Worm (Caenorhabditis elegans) whole organism, L2 larva: ENCODE results near the gene T18D3.1.

ENCODE experiments used
- C34F6.9 ChIP-seq: fragments of 150-350 bp; optimal IDR thresholded peaks from 2 replicates; lab custom pipeline; 2014; ENCODE audit warnings: missing biosample characterization, missing genetic modification characterization
- F13H6.1 ChIP-seq: sonication (generic microtip); optimal IDR thresholded peaks from 2 replicates; lab custom pipeline; 2016; ENCODE audit warnings: missing genetic modification characterization, missing compliant biosample characterization
- R02D3.7 ChIP-seq: fragments of 150-350 bp; optimal IDR thresholded peaks from 2 replicates; lab custom pipeline; 2014; ENCODE audit warnings: missing biosample characterization, missing genetic modification characterization
- Y55F3AM.14 ChIP-seq: fragments of 200-800 bp; sonication (Bioruptor generic); optimal IDR thresholded peaks from 2 replicates; lab custom pipeline; 2018; ENCODE audit warnings: mild to moderate bottlenecking, missing genetic modification characterization, missing compliant biosample characterization
- ZK546.5 ChIP-seq: sonication (generic microtip); optimal IDR thresholded peaks from 2 replicates; lab custom pipeline; 2017; ENCODE audit warnings: missing biosample characterization, missing genetic modification characterization
- alr-1 ChIP-seq: fragments of 150-350 bp; optimal IDR thresholded peaks from 2 replicates; lab custom pipeline; 2014; ENCODE audit warnings: missing biosample characterization, missing genetic modification characterization
- aly-2 ChIP-seq: fragments of 150-350 bp; optimal IDR thresholded peaks from 2 replicates; lab custom pipeline; 2014; ENCODE audit warnings: missing biosample characterization, missing genetic modification characterization
- ama-1 ChIP-seq: fragments of 150-350 bp; optimal IDR thresholded peaks from 2 replicates; lab custom pipeline; 2018; ENCODE audit warnings: inconsistent platforms
- blmp-1 ChIP-seq: sonication (generic microtip); optimal IDR thresholded peaks from 2 replicates; lab custom pipeline; 2017; ENCODE audit warnings: missing genetic modification characterization, mild to moderate bottlenecking, missing compliant biosample characterization, antibody characterized with exemption, moderate library complexity; ENCODE audit not compliant: insufficient read depth
- ceh-16 ChIP-seq: fragments of 150-350 bp; optimal IDR thresholded peaks from 2 replicates; lab custom pipeline; 2014; ENCODE audit warnings: missing biosample characterization, missing genetic modification characterization
- ceh-82 ChIP-seq: fragments of 150-350 bp; optimal IDR thresholded peaks from 2 replicates; lab custom pipeline; 2014; ENCODE audit warnings: missing biosample characterization, missing genetic modification characterization
- crh-2 ChIP-seq: sonication (generic microtip); optimal IDR thresholded peaks from 2 replicates; lab custom pipeline; 2017; ENCODE audit warnings: missing biosample characterization, missing genetic modification characterization
- dmd-4 ChIP-seq: sonication (generic microtip); optimal IDR thresholded peaks from 2 replicates; lab custom pipeline; 2017; ENCODE audit warnings: missing biosample characterization, missing genetic modification characterization
- egl-27 ChIP-seq: sonication (generic microtip); optimal IDR thresholded peaks from 3 replicates; lab custom pipeline; 2017; ENCODE audit warnings: missing biosample characterization, missing genetic modification reagents, missing genetic modification characterization
- elt-1 ChIP-seq: fragments of 150-350 bp; optimal IDR thresholded peaks from 2 replicates; lab custom pipeline; 2014; ENCODE audit warnings: missing biosample characterization, missing genetic modification characterization
- elt-3 ChIP-seq: sonication (generic microtip); optimal IDR thresholded peaks from 2 replicates; lab custom pipeline; 2017; ENCODE audit warnings: missing biosample characterization, missing genetic modification characterization
- fos-1 ChIP-seq: fragments of 150-350 bp; optimal IDR thresholded peaks from 2 replicates; lab custom pipeline; 2014; ENCODE audit warnings: missing biosample characterization, missing genetic modification characterization
- gmeb-1 ChIP-seq: fragments of 150-350 bp; optimal IDR thresholded peaks from 2 replicates; lab custom pipeline; 2014; ENCODE audit warnings: missing biosample characterization, missing genetic modification characterization
- lin-11 ChIP-seq: fragments of 150-350 bp; sonication (generic microtip); optimal IDR thresholded peaks from 2 replicates; lab custom pipeline; 2014; ENCODE audit warnings: missing biosample characterization, missing genetic modification characterization, inconsistent platforms, mixed read lengths
- lin-13 ChIP-seq: fragments of 150-350 bp; optimal IDR thresholded peaks from 2 replicates; lab custom pipeline; 2014; ENCODE audit warnings: missing biosample characterization, missing genetic modification reagents, missing genetic modification characterization
- lin-39 ChIP-seq: fragments of 150-350 bp; optimal IDR thresholded peaks from 2 replicates; lab custom pipeline; 2014; ENCODE audit warnings: missing biosample characterization, missing genetic modification reagents, missing genetic modification characterization
- lsy-2 ChIP-seq, 2 experiments: fragments of 150-350 bp in 1 of 2; sonication (generic microtip) in 1 of 2; optimal IDR thresholded peaks; 2 replicates each; lab custom pipeline; 2014 to 2017; ENCODE audit warnings: missing biosample characterization in 2 of 2, missing genetic modification characterization in 2 of 2
- mab-5 ChIP-seq: fragments of 150-350 bp; optimal IDR thresholded peaks from 2 replicates; lab custom pipeline; 2014; ENCODE audit warnings: missing biosample characterization, missing genetic modification characterization
- mbf-1 ChIP-seq: sonication (generic microtip); optimal IDR thresholded peaks from 2 replicates; lab custom pipeline; 2017; ENCODE audit warnings: missing biosample characterization, missing genetic modification characterization
- mdl-1 ChIP-seq, 2 experiments: fragments of 150-350 bp in 1 of 2; sonication (generic microtip) in 1 of 2; optimal IDR thresholded peaks; 2 replicates each; lab custom pipeline; 2017; ENCODE audit warnings: missing biosample characterization in 2 of 2, missing genetic modification characterization in 2 of 2
- nhr-10 ChIP-seq: sonication (generic microtip); optimal IDR thresholded peaks from 2 replicates; lab custom pipeline; 2017; ENCODE audit warnings: missing biosample characterization, missing genetic modification characterization
- nhr-11 ChIP-seq: fragments of 150-350 bp; optimal IDR thresholded peaks from 2 replicates; lab custom pipeline; 2014; ENCODE audit warnings: missing biosample characterization, missing genetic modification characterization
- nhr-12 ChIP-seq: fragments of 150-350 bp; optimal IDR thresholded peaks from 2 replicates; lab custom pipeline; 2014; ENCODE audit warnings: missing biosample characterization, missing genetic modification characterization
- nhr-129 ChIP-seq: fragments of 150-350 bp; optimal IDR thresholded peaks from 2 replicates; lab custom pipeline; 2014; ENCODE audit warnings: missing biosample characterization, missing genetic modification characterization
- nhr-21 ChIP-seq: fragments of 150-350 bp; optimal IDR thresholded peaks from 2 replicates; lab custom pipeline; 2014; ENCODE audit warnings: missing biosample characterization, missing genetic modification characterization
- nhr-23 ChIP-seq: fragments of 150-350 bp; optimal IDR thresholded peaks from 2 replicates; lab custom pipeline; 2014; ENCODE audit warnings: missing biosample characterization, missing genetic modification reagents, missing genetic modification characterization
- nhr-237 ChIP-seq: fragments of 150-350 bp; optimal IDR thresholded peaks from 2 replicates; lab custom pipeline; 2014; ENCODE audit warnings: missing biosample characterization, missing genetic modification characterization
- nhr-25 ChIP-seq: fragments of 150-350 bp; sonication (generic microtip); optimal IDR thresholded peaks from 3 replicates; lab custom pipeline; 2014; ENCODE audit warnings: missing biosample characterization, missing genetic modification characterization
- nhr-6 ChIP-seq: fragments of 150-350 bp; optimal IDR thresholded peaks from 2 replicates; lab custom pipeline; 2014; ENCODE audit warnings: missing biosample characterization, missing genetic modification characterization
- nhr-77 ChIP-seq: fragments of 150-350 bp; optimal IDR thresholded peaks from 2 replicates; lab custom pipeline; 2014; ENCODE audit warnings: missing biosample characterization, missing genetic modification characterization
- peb-1 ChIP-seq: fragments of 150-350 bp; optimal IDR thresholded peaks from 2 replicates; lab custom pipeline; 2014; ENCODE audit warnings: missing biosample characterization, missing genetic modification characterization
- sem-4 ChIP-seq: fragments of 150-350 bp; optimal IDR thresholded peaks from 2 replicates; lab custom pipeline; 2014; ENCODE audit warnings: missing biosample characterization, missing genetic modification reagents, missing genetic modification characterization
- skn-1 ChIP-seq: sonication (generic microtip); optimal IDR thresholded peaks from 2 replicates; lab custom pipeline; 2017; ENCODE audit warnings: missing biosample characterization, missing genetic modification characterization
- sma-3 ChIP-seq: sonication (generic microtip); optimal IDR thresholded peaks from 2 replicates; lab custom pipeline; 2016; ENCODE audit warnings: missing genetic modification reagents, missing genetic modification characterization, missing compliant biosample characterization
- sma-9 ChIP-seq, 2 experiments: fragments of 150-350 bp in 1 of 2; sonication (generic microtip) in 1 of 2; optimal IDR thresholded peaks; 2 replicates each; lab custom pipeline; 2014 to 2016; ENCODE audit warnings: missing genetic modification characterization in 2 of 2, mild to moderate bottlenecking in 1 of 2, missing biosample characterization in 1 of 2, missing compliant biosample characterization in 1 of 2, missing genetic modification reagents in 1 of 2, moderate library complexity in 1 of 2
- snpc-4 ChIP-seq: fragments of 150-350 bp; optimal IDR thresholded peaks from 2 replicates; lab custom pipeline; 2014; ENCODE audit warnings: missing biosample characterization, missing genetic modification characterization
- unc-39 ChIP-seq: fragments of 150-350 bp; optimal IDR thresholded peaks from 2 replicates; lab custom pipeline; 2014; ENCODE audit warnings: missing biosample characterization, missing genetic modification characterization
- unc-55 ChIP-seq: fragments of 150-350 bp; sonication (generic microtip); optimal IDR thresholded peaks from 3 replicates; lab custom pipeline; 2014; ENCODE audit warnings: missing biosample characterization, missing genetic modification reagents, missing genetic modification characterization
- unc-62 ChIP-seq: fragments of 150-350 bp; optimal IDR thresholded peaks from 2 replicates; lab custom pipeline; 2014; ENCODE audit warnings: missing biosample characterization, missing genetic modification reagents, missing genetic modification characterization
- zag-1 ChIP-seq: fragments of 150-350 bp; optimal IDR thresholded peaks from 2 replicates; lab custom pipeline; 2014; ENCODE audit warnings: missing biosample characterization, missing genetic modification characterization
- ztf-1 ChIP-seq: fragments of 200-800 bp; sonication (Bioruptor generic); conservative IDR thresholded peaks from 2 replicates; pipeline ENCODE4 v1.3.6; 2022; ENCODE audit warnings: missing genetic modification characterization, missing compliant biosample characterization
- ztf-11 ChIP-seq: sonication (generic microtip); optimal IDR thresholded peaks from 2 replicates; lab custom pipeline; 2017; ENCODE audit warnings: missing biosample characterization, missing genetic modification characterization
- ztf-4 ChIP-seq: fragments of 150-350 bp; optimal IDR thresholded peaks from 2 replicates; lab custom pipeline; 2014; ENCODE audit warnings: missing biosample characterization, missing genetic modification characterization

T18D3.1 gene

ce11 chrX:12480447-12480998, 26.0 kb downstream of the T18D3.1 start, which contains the start of gene atf-6:
TSS of gene atf-6 (plus strand) at chrX:12480948.
- TF ChIP-seq R02D3.7 (tag; lab: Kevin White, UChicago): no peak
- TF ChIP-seq ztf-1 (GFP tag; lab: Robert Waterston, UW): no peak
- no peak for TF ChIP-seq nhr-10 (tag; lab: Kevin White, UChicago)
- TF ChIP-seq nhr-25: no peak
- TF ChIP-seq lsy-2 (tag; optimal IDR thresholded peaks at IDR 0.05; lab: Kevin White, UChicago): peak in 1 of 2 experiments; percentile 77
- peak; percentile 61 for TF ChIP-seq lin-11 (tag; lab: Kevin White, UChicago)
- no peak for TF ChIP-seq alr-1
- peak; percentile 85 for TF ChIP-seq sma-9 (GFP tag; optimal IDR thresholded peaks at IDR 0.05; lab: Kevin White, UChicago)
- TF ChIP-seq sma-9 (tag; optimal IDR thresholded peaks at IDR 0.05; lab: Kevin White, UChicago): no peak
- TF ChIP-seq lin-13 (GFP tag; lab: Kevin White, UChicago): peak; percentile 85
- no peak for TF ChIP-seq unc-62 (GFP tag; lab: Kevin White, UChicago)
- TF ChIP-seq zag-1: peak; percentile 90
- no peak for TF ChIP-seq dmd-4
- TF ChIP-seq unc-39: no peak
- TF ChIP-seq ceh-16 (tag; lab: Kevin White, UChicago): peak; percentile 76
- peak; percentile 72 for TF ChIP-seq fos-1 (tag; lab: Kevin White, UChicago)
- no peak for TF ChIP-seq nhr-23 (tag; lab: Kevin White, UChicago)
- peak; percentile 52 for TF ChIP-seq ztf-4 (tag; lab: Kevin White, UChicago)
- peak; percentile 31 for TF ChIP-seq nhr-6 (tag; lab: Kevin White, UChicago)
- TF ChIP-seq nhr-12 (tag; lab: Kevin White, UChicago): no peak
- no peak for TF ChIP-seq ama-1
- peak; percentile 73 for TF ChIP-seq nhr-21 (tag; lab: Kevin White, UChicago)
- no peak for TF ChIP-seq nhr-77 (tag; lab: Kevin White, UChicago)
- peak; percentile 95 for TF ChIP-seq F13H6.1 (tag; lab: Kevin White, UChicago)
- TF ChIP-seq lin-39 (tag; lab: Kevin White, UChicago): no peak
- TF ChIP-seq unc-55 (GFP tag; lab: Kevin White, UChicago): peak; percentile 76
- TF ChIP-seq nhr-11 (tag; lab: Kevin White, UChicago): no peak
- TF ChIP-seq skn-1 (tag; lab: Kevin White, UChicago): no peak
- peak; percentile 84 for TF ChIP-seq crh-2
- TF ChIP-seq peb-1 (tag; lab: Kevin White, UChicago): peak; percentile 67
- TF ChIP-seq C34F6.9 (tag; lab: Kevin White, UChicago): peak; percentile 83
- TF ChIP-seq aly-2 (tag; lab: Kevin White, UChicago): no peak
- peak; percentile 86 for TF ChIP-seq nhr-129 (tag; lab: Kevin White, UChicago)
- peak; percentile 93 for TF ChIP-seq sma-3 (GFP tag; lab: Kevin White, UChicago)
- TF ChIP-seq gmeb-1 (tag; lab: Kevin White, UChicago): peak; percentile 71
- TF ChIP-seq ceh-82 (tag; lab: Kevin White, UChicago): peak; percentile 52
- TF ChIP-seq mdl-1 (tag; optimal IDR thresholded peaks at IDR 0.05; lab: Kevin White, UChicago): peak; percentile 29 to 79
- TF ChIP-seq nhr-237 (tag; lab: Kevin White, UChicago): no peak
- peak; percentile 85 for TF ChIP-seq mab-5 (tag; lab: Kevin White, UChicago)
- peak; percentile 40 for TF ChIP-seq egl-27
- peak; percentile 41 for TF ChIP-seq blmp-1 (tag; lab: Kevin White, UChicago)
- peak; percentile 37 for TF ChIP-seq snpc-4 (tag; lab: Kevin White, UChicago)
- TF ChIP-seq ZK546.5 (tag; lab: Kevin White, UChicago): no peak
- no peak for TF ChIP-seq ztf-11
- no peak for TF ChIP-seq mbf-1
- peak; percentile 77 for TF ChIP-seq sem-4 (tag; lab: Kevin White, UChicago)
- peak; percentile 64 for TF ChIP-seq Y55F3AM.14
- no peak for TF ChIP-seq elt-1 (tag; lab: Kevin White, UChicago)
- no peak for TF ChIP-seq elt-3 (tag; lab: Kevin White, UChicago)
